Fruit fly (Drosophila melanogaster) whole organism, embryonic: ENCODE measurements around the gene CSN3.

Source experiments
- Adf1 ChIP-seq: fragments of 200-800 bp; sonication (Bioruptor generic); IDR thresholded peaks from 2 replicates; pipeline ENCODE4 v1.3.6; 2022; ENCODE audit warnings: missing biosample characterization, missing genetic modification characterization
- Blimp-1 ChIP-seq: fragments of 200-800 bp; sonication (Bioruptor generic); optimal IDR thresholded peaks from 3 replicates; lab custom pipeline; 2018; ENCODE audit warnings: missing biosample characterization, missing genetic modification characterization, mild to moderate bottlenecking, moderate library complexity, missing genetic modification reagents
- CG11247 ChIP-seq: fragments of 200-800 bp; sonication (Bioruptor generic); IDR thresholded peaks from 2 replicates; pipeline ENCODE4 v1.3.6; 2022; ENCODE audit warnings: missing biosample characterization, missing genetic modification characterization
- CG11723 ChIP-seq: fragments of 200-800 bp; sonication (Bioruptor generic); optimal IDR thresholded peaks from 2 replicates; lab custom pipeline; 2017; ENCODE audit warnings: missing biosample characterization, mild to moderate bottlenecking, missing genetic modification characterization
- CG12071 ChIP-seq: fragments of 200-800 bp; sonication (Bioruptor generic); optimal IDR thresholded peaks from 3 replicates; lab custom pipeline; 2018; ENCODE audit warnings: missing biosample characterization, mild to moderate bottlenecking, missing genetic modification characterization
- CG12391 ChIP-seq: fragments of 200-800 bp; sonication (Bioruptor generic); optimal IDR thresholded peaks from 3 replicates; lab custom pipeline; 2018; ENCODE audit warnings: missing biosample characterization, mild to moderate bottlenecking, missing genetic modification characterization, moderate library complexity
- CG13123 ChIP-seq: fragments of 200-800 bp; sonication (Bioruptor generic); optimal IDR thresholded peaks from 2 replicates; lab custom pipeline; 2016; ENCODE audit warnings: missing biosample characterization, missing genetic modification characterization
- CG14014 ChIP-seq: fragments of 200-800 bp; sonication (Bioruptor generic); IDR thresholded peaks from 2 replicates; pipeline ENCODE4 v1.3.6; 2022; ENCODE audit warnings: missing biosample characterization, missing genetic modification characterization
- CG18262 ChIP-seq: fragments of 200-800 bp; optimal IDR thresholded peaks from 3 replicates; lab custom pipeline; 2019; ENCODE audit warnings: missing biosample characterization, mild to moderate bottlenecking, missing genetic modification characterization, moderate library complexity
- CG18619 ChIP-seq: fragments of 200-800 bp; sonication (Bioruptor generic); optimal IDR thresholded peaks from 3 replicates; lab custom pipeline; 2017; ENCODE audit warnings: missing biosample characterization, mild to moderate bottlenecking, missing genetic modification characterization
- CG3163 ChIP-seq: fragments of 200-800 bp; sonication (Bioruptor generic); optimal IDR thresholded peaks from 3 replicates; lab custom pipeline; 2016; ENCODE audit warnings: missing biosample characterization, missing genetic modification characterization
- CG32532 ChIP-seq: fragments of 200-800 bp; sonication (Bioruptor generic); IDR thresholded peaks from 2 replicates; pipeline ENCODE4 v1.3.6; 2022; ENCODE audit warnings: missing biosample characterization, missing genetic modification characterization
- CG33213 ChIP-seq: fragments of 200-800 bp; sonication (Bioruptor generic); optimal IDR thresholded peaks from 3 replicates; lab custom pipeline; 2016; ENCODE audit warnings: missing biosample characterization, missing genetic modification characterization
- CG6254 ChIP-seq: fragments of 200-800 bp; sonication (Bioruptor generic); optimal IDR thresholded peaks from 3 replicates; lab custom pipeline; 2017; ENCODE audit warnings: mild to moderate bottlenecking, missing biosample characterization, missing genetic modification reagents, missing genetic modification characterization
- CG6272 ChIP-seq: fragments of 200-800 bp; sonication (Bioruptor generic); IDR thresholded peaks from 2 replicates; pipeline ENCODE4 v1.3.6; 2022; ENCODE audit warnings: missing biosample characterization, missing genetic modification characterization
- CG6654 ChIP-seq: fragments of 200-800 bp; sonication (Bioruptor generic); optimal IDR thresholded peaks from 2 replicates; lab custom pipeline; 2017; ENCODE audit warnings: missing biosample characterization, mild to moderate bottlenecking, missing genetic modification characterization
- CG6689 ChIP-seq: fragments of 200-800 bp; sonication (Bioruptor generic); IDR thresholded peaks from 2 replicates; pipeline ENCODE4 v1.3.6; 2022; ENCODE audit warnings: missing biosample characterization, missing genetic modification characterization
- CG7357 ChIP-seq: fragments of 200-800 bp; sonication (Bioruptor generic); IDR thresholded peaks from 3 replicates; pipeline ENCODE4 v1.3.6; 2022; ENCODE audit warnings: missing biosample characterization, missing genetic modification characterization
- CG7786 ChIP-seq: fragments of 200-800 bp; sonication (Bioruptor generic); optimal IDR thresholded peaks from 2 replicates; lab custom pipeline; 2016; ENCODE audit warnings: missing biosample characterization, missing genetic modification characterization
- CG8089 ChIP-seq: fragments of 200-800 bp; sonication (Bioruptor generic); optimal IDR thresholded peaks from 3 replicates; lab custom pipeline; 2016; ENCODE audit warnings: missing biosample characterization, missing genetic modification characterization
- Dbx ChIP-seq: fragments of 200-800 bp; sonication (Bioruptor generic); IDR thresholded peaks from 3 replicates; pipeline ENCODE4 v1.3.6; 2022; ENCODE audit warnings: missing biosample characterization, missing genetic modification characterization
- Eip74EF ChIP-seq, 2 experiments: fragments of 200-800 bp in 1 of 2; fragments of >200 bp in 1 of 2; sonication (Bioruptor generic) in 1 of 2; optimal IDR thresholded peaks; 2 replicates each; lab custom pipeline; 2017 to 2019; ENCODE audit warnings: missing biosample characterization in 2 of 2, missing genetic modification characterization in 2 of 2, mild to moderate bottlenecking in 1 of 2, moderate library complexity in 1 of 2
- Lhr ChIP-seq: fragments of 200-800 bp; sonication (Bioruptor generic); optimal IDR thresholded peaks from 3 replicates; lab custom pipeline; 2017; ENCODE audit warnings: mild to moderate bottlenecking, missing biosample characterization, missing genetic modification reagents, missing genetic modification characterization
- Oaz ChIP-seq: fragments of 200-800 bp; sonication (Bioruptor generic); IDR thresholded peaks from 2 replicates; pipeline ENCODE4 v1.3.6; 2022; ENCODE audit warnings: missing biosample characterization, missing genetic modification characterization
- Oli ChIP-seq: fragments of 200-800 bp; sonication (Bioruptor generic); optimal IDR thresholded peaks from 2 replicates; lab custom pipeline; 2018; ENCODE audit warnings: missing biosample characterization, mild to moderate bottlenecking, missing genetic modification characterization, moderate library complexity
- Rx ChIP-seq: fragments of 200-800 bp; sonication (Bioruptor generic); IDR thresholded peaks from 2 replicates; pipeline ENCODE4 v1.3.6; 2022; ENCODE audit warnings: missing biosample characterization, missing genetic modification characterization
- Spps ChIP-seq: fragments of 200-800 bp; sonication (Bioruptor generic); optimal IDR thresholded peaks from 2 replicates; lab custom pipeline; 2018; ENCODE audit warnings: missing biosample characterization, mild to moderate bottlenecking, missing genetic modification characterization
- Taf1 ChIP-seq: fragments of 200-800 bp; sonication (Bioruptor generic); IDR thresholded peaks from 2 replicates; pipeline ENCODE4 v1.3.6; 2022; ENCODE audit warnings: missing biosample characterization, missing genetic modification characterization
- Vsx1 ChIP-seq: fragments of 200-800 bp; sonication (Bioruptor generic); optimal IDR thresholded peaks from 2 replicates; lab custom pipeline; 2017; ENCODE audit warnings: missing biosample characterization, mild to moderate bottlenecking, missing genetic modification characterization, missing genetic modification reagents
- ab ChIP-seq: fragments of 200-800 bp; sonication (Bioruptor generic); optimal IDR thresholded peaks from 2 replicates; lab custom pipeline; 2016; ENCODE audit warnings: missing biosample characterization, missing genetic modification characterization
- br ChIP-seq: fragments of >200 bp; optimal IDR thresholded peaks from 2 replicates; lab custom pipeline; 2017
- chm ChIP-seq: fragments of 200-800 bp; sonication (Bioruptor generic); IDR thresholded peaks from 2 replicates; pipeline ENCODE4 v1.3.6; 2022; ENCODE audit warnings: missing biosample characterization, missing genetic modification characterization
- dm ChIP-seq: fragments of 200-800 bp; sonication (Bioruptor generic); optimal IDR thresholded peaks from 3 replicates; lab custom pipeline; 2016; ENCODE audit warnings: missing biosample characterization, missing genetic modification characterization
- ewg ChIP-seq: fragments of 200-800 bp; sonication (Bioruptor generic); optimal IDR thresholded peaks from 3 replicates; lab custom pipeline; 2017; ENCODE audit warnings: mild to moderate bottlenecking, missing biosample characterization, missing genetic modification reagents, missing genetic modification characterization
- exex ChIP-seq: fragments of 200-800 bp; sonication (Bioruptor generic); optimal IDR thresholded peaks from 4 replicates; lab custom pipeline; 2018; ENCODE audit warnings: missing biosample characterization, mild to moderate bottlenecking, missing genetic modification characterization, moderate library complexity
- gcm2 ChIP-seq: fragments of 200-800 bp; sonication (Bioruptor generic); optimal IDR thresholded peaks from 2 replicates; lab custom pipeline; 2016; ENCODE audit warnings: missing biosample characterization, missing genetic modification characterization
- gem ChIP-seq: fragments of 200-800 bp; sonication (Bioruptor generic); optimal IDR thresholded peaks from 2 replicates; lab custom pipeline; 2019; ENCODE audit warnings: missing biosample characterization, mild to moderate bottlenecking, missing genetic modification characterization, moderate library complexity
- gsb-n ChIP-seq: fragments of 200-800 bp; sonication (Bioruptor generic); optimal IDR thresholded peaks from 3 replicates; lab custom pipeline; 2018; ENCODE audit warnings: missing biosample characterization, mild to moderate bottlenecking, missing genetic modification characterization
- gt ChIP-seq: fragments of 200-800 bp; sonication (Bioruptor generic); IDR thresholded peaks from 2 replicates; pipeline ENCODE4 v1.3.6; 2022; ENCODE audit warnings: missing biosample characterization, missing genetic modification characterization
- h ChIP-seq: fragments of >200 bp; optimal IDR thresholded peaks from 2 replicates; lab custom pipeline; 2017
- hth ChIP-seq: fragments of >200 bp; optimal IDR thresholded peaks from 2 replicates; lab custom pipeline; 2017; ENCODE audit warnings: inconsistent platforms
- lab ChIP-seq: fragments of 200-800 bp; sonication (Bioruptor generic); optimal IDR thresholded peaks from 3 replicates; lab custom pipeline; 2017; ENCODE audit warnings: missing biosample characterization, missing genetic modification characterization, mild to moderate bottlenecking, moderate library complexity, missing genetic modification reagents
- p53 ChIP-seq: fragments of 200-800 bp; sonication (Bioruptor generic); optimal IDR thresholded peaks from 2 replicates; lab custom pipeline; 2016; ENCODE audit warnings: missing biosample characterization, missing genetic modification characterization
- ro ChIP-seq: fragments of 200-800 bp; sonication (Bioruptor generic); IDR thresholded peaks from 2 replicates; pipeline ENCODE4 v1.3.6; 2022; ENCODE audit warnings: missing biosample characterization, missing genetic modification characterization
- sens ChIP-seq: fragments of 200-800 bp; sonication (Bioruptor generic); peaks from one replicate; lab custom pipeline; 2016; ENCODE audit warnings: missing biosample characterization, missing genetic modification characterization
- shn ChIP-seq: fragments of 200-800 bp; sonication (Bioruptor generic); optimal IDR thresholded peaks from 3 replicates; lab custom pipeline; 2016; ENCODE audit warnings: missing biosample characterization, missing genetic modification characterization
- slbo ChIP-seq: fragments of 200-800 bp; sonication (Bioruptor generic); IDR thresholded peaks from 2 replicates; pipeline ENCODE4 v1.3.6; 2022; ENCODE audit warnings: missing biosample characterization, missing genetic modification characterization
- stc ChIP-seq: fragments of 200-800 bp; sonication (Bioruptor generic); IDR thresholded peaks from 2 replicates; pipeline ENCODE4 v1.3.6; 2022; ENCODE audit warnings: missing biosample characterization, missing genetic modification characterization
- tgo ChIP-seq: fragments of 200-800 bp; sonication (Bioruptor generic); IDR thresholded peaks from 3 replicates; pipeline ENCODE4 v1.3.6; 2022; ENCODE audit warnings: missing biosample characterization, missing genetic modification characterization
- tin ChIP-seq: fragments of 200-800 bp; sonication (Bioruptor generic); optimal IDR thresholded peaks from 3 replicates; lab custom pipeline; 2016; ENCODE audit warnings: missing biosample characterization, missing genetic modification characterization
- trem ChIP-seq: fragments of 200-800 bp; optimal IDR thresholded peaks from 3 replicates; lab custom pipeline; 2019; ENCODE audit warnings: missing biosample characterization, mild to moderate bottlenecking, missing genetic modification characterization, moderate library complexity
- unpg ChIP-seq: fragments of 200-800 bp; sonication (Bioruptor generic); optimal IDR thresholded peaks from 3 replicates; lab custom pipeline; 2018; ENCODE audit warnings: missing biosample characterization, mild to moderate bottlenecking, missing genetic modification characterization, moderate library complexity
- yki ChIP-seq: fragments of >200 bp; optimal IDR thresholded peaks from 3 replicates; lab custom pipeline; 2018

CSN3 gene

DNA sequence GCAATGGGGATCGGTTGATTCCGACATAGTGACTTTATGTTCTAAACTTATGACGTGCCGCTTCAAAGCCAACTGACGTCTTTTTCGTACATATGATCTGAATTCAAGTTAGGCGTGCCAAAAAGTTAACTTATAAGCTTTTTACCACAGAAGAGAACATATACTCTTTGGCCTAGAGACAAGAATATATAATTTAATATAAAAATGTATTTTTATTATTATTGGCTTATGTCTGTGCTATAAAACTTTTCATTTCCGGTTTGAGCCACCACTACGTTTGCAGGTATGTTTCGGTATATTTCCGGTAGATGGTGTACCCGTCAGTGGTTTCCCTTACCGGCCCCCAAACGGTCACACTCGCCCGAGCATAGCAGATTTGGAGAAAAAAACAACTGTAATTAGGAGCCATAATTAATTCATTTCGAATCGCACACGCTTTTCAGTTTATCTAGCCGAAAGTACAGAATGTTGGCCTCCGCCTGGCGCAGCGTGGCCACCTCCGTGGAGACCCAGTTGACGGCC, 43.0 kb downstream of the CSN3 start, which contains the start of the genes CG3698 and tzn (continued):
- TF ChIP-seq CG7786 (GFP tag; lab: Kevin White, UChicago) (peak; percentile 62), hth (lab: Kevin White, UChicago) (no peak), yki (lab: Kevin White, UChicago) (no peak), Vsx1 (no peak), trem (tag; lab: Kevin White, UChicago) (peak; percentile 90), h (lab: Kevin White, UChicago) (no peak), CG7357 (GFP tag; lab: Robert Waterston, UW) (peak; percentile 78; the same call in 2 of the 3 replicates), CG11723 (GFP tag; lab: Kevin White, UChicago) (peak; percentile 90), lab (GFP tag; lab: Kevin White, UChicago) (peak; percentile 98), CG33213 (GFP tag; lab: Kevin White, UChicago) (peak; percentile 95), stc (peak; percentile 91), Blimp-1 (GFP tag; lab: Kevin White, UChicago) (no peak), CG11247 (GFP tag; lab: Robert Waterston, UW) (peak; percentile 91), ewg (GFP tag; lab: Kevin White, UChicago) (peak; percentile 93), unpg (GFP tag; lab: Kevin White, UChicago) (peak; percentile 93), CG3163 (GFP tag; lab: Kevin White, UChicago) (peak; percentile 58), CG14014 (GFP tag; lab: Robert Waterston, UW) (peak; percentile 91), CG6272 (GFP tag; lab: Robert Waterston, UW) (peak; percentile 86), Oli (peak; percentile 86), CG18262 (peak; percentile 84), CG6689 (GFP tag; lab: Robert Waterston, UW) (peak; percentile 85), Dbx (GFP tag; lab: Robert Waterston, UW) (peak; percentile 93), gsb-n (tag; lab: Kevin White, UChicago) (peak; percentile 92), CG12391 (tag; lab: Kevin White, UChicago) (peak; percentile 93), Oaz (GFP tag; lab: Robert Waterston, UW) (peak; percentile 94), exex (peak; percentile 84), CG6254 (GFP tag; lab: Kevin White, UChicago) (no peak), sens (GFP tag; lab: Kevin White, UChicago) (peak; percentile 92), ro (peak; percentile 75), Taf1 (GFP tag; lab: Robert Waterston, UW) (peak; percentile 81), Rx (GFP tag; lab: Robert Waterston, UW) (peak; percentile 94), CG8089 (GFP tag; lab: Kevin White, UChicago) (peak; percentile 86), tin (GFP tag; lab: Kevin White, UChicago) (peak; percentile 89), br (lab: Kevin White, UChicago) (no peak), ab (GFP tag; lab: Kevin White, UChicago) (no peak), CG32532 (GFP tag; lab: Robert Waterston, UW) (peak; percentile 96), gcm2 (GFP tag; lab: Kevin White, UChicago) (peak; percentile 58), Spps (tag; lab: Kevin White, UChicago) (peak; percentile 79), slbo (GFP tag; lab: Robert Waterston, UW) (peak; percentile 96), Adf1 (GFP tag; lab: Robert Waterston, UW) (peak; percentile 73), chm (GFP tag; lab: Robert Waterston, UW) (peak; percentile 97), CG18619 (GFP tag; lab: Kevin White, UChicago) (peak; percentile 96), CG12071 (GFP tag; lab: Kevin White, UChicago) (peak; percentile 91), CG13123 (peak; percentile 89), Lhr (GFP tag; lab: Kevin White, UChicago) (peak; percentile 99), Eip74EF (GFP tag; optimal IDR thresholded peaks at IDR 0.05; lab: Kevin White, UChicago) (no peak), gem (tag; lab: Kevin White, UChicago) (no peak), dm (GFP tag; lab: Kevin White, UChicago) (peak; percentile 85), gt (GFP tag; lab: Robert Waterston, UW) (peak; percentile 89), p53 (GFP tag; lab: Kevin White, UChicago) (peak; percentile 82), tgo (GFP tag; lab: Robert Waterston, UW) (peak; percentile 92), CG6654 (GFP tag; lab: Kevin White, UChicago) (peak; percentile 88), shn (GFP tag; lab: Kevin White, UChicago) (peak; percentile 83)
